Fruit fly (Drosophila melanogaster): ENCODE results near the gene ppk19.

- TF ChIP-seq CG8478 (optimal IDR thresholded peaks at IDR 0.05) (no peak), CTCF (optimal IDR thresholded peaks at IDR 0.05) (no peak)
These were observed at the start of gene ppk19 for dm6 chr3R:29672156-29672555.

Measured in S2 (cell line).